Worm (Caenorhabditis elegans): ENCODE results near the gene nhr-236.

ce11 chrIV:2311554-2311953, 17.9 kb downstream of the nhr-236 start:
- TF ChIP-seq mep-1 (tag; optimal IDR thresholded peaks at IDR 0.05) (no peak), ceh-82 (tag; optimal IDR thresholded peaks at IDR 0.05) (no peak), F49E8.2 (tag; optimal IDR thresholded peaks at IDR 0.05; ENCODE audit: borderline replicate concordance) (no peak), lsy-2 (tag; optimal IDR thresholded peaks at IDR 0.05) (no peak), dmd-6 (GFP tag; IDR thresholded peaks at IDR 0.05) (no peak), nhr-11 (tag; optimal IDR thresholded peaks at IDR 0.05) (no peak), mxl-3 (GFP tag; optimal IDR thresholded peaks at IDR 0.05) (no peak), ama-1 (optimal IDR thresholded peaks at IDR 0.05) (no peak), unc-62 (GFP tag; optimal IDR thresholded peaks at IDR 0.05 in 1 of 2) (no peak), unc-62 (tag; optimal IDR thresholded peaks at IDR 0.05) (no peak), skn-1 (tag; optimal IDR thresholded peaks at IDR 0.05) (no peak), fos-1 (tag; optimal IDR thresholded peaks at IDR 0.05) (no peak), dve-1 (tag; optimal IDR thresholded peaks at IDR 0.05; ENCODE audit: insufficient read depth) (no peak)

Measured in whole organism, L4 larva.